Worm (Caenorhabditis elegans): ENCODE measurements around the gene coel-1.
A peak's percentile ranks its signal among the peaks of the same experiment; 100 is the strongest.

coel-1 gene

DNA sequence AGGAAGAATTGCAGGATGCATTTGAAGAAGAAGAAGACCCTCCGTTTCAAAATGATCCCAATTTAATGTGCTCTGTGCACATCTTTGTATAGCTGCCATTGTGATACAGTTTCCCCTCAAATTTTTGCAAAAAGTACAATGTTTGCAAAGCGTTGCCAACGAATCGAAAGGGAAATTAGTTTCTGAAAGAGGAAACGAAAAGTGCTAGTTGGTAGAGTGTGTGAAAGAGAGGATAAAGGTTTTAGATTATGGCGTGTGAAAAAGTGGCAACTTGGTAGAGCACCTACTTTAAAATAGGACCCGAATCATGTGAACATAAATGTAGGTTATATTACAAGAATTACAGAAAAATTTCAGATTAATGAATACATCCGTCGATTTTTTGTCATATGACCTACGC, 46.2 kb downstream of the coel-1 start, which contains the start of gene C52B9.8:
Gene C52B9.8, minus strand, starts transcription at position 101 of the 400 bp plus-strand sequence.
- TF ChIP-seq lin-32 (GFP tag; optimal IDR thresholded peaks at IDR 0.05) (no peak), sptf-1 (tag; optimal IDR thresholded peaks at IDR 0.05) (no peak), cnd-1 (tag; optimal IDR thresholded peaks at IDR 0.05) (no peak), drap-1 (GFP tag; optimal IDR thresholded peaks at IDR 0.05) (no peak), nhr-76 (tag; optimal IDR thresholded peaks at IDR 0.05) (no peak), pha-4 (tag; optimal IDR thresholded peaks at IDR 0.05) (no peak), hlh-1 (tag; optimal IDR thresholded peaks at IDR 0.05) (no peak), ham-2 (GFP tag; optimal IDR thresholded peaks at IDR 0.05) (no peak), nhr-28 (tag; optimal IDR thresholded peaks at IDR 0.05) (no peak), elt-3 (tag; optimal IDR thresholded peaks at IDR 0.05) (no peak), nhr-237 (tag; optimal IDR thresholded peaks at IDR 0.05) (no peak), snpc-4 (tag; optimal IDR thresholded peaks at IDR 0.05) (no peak), flh-1 (GFP tag; optimal IDR thresholded peaks at IDR 0.05) (no peak), ceh-43 (GFP tag; optimal IDR thresholded peaks at IDR 0.05) (no peak), mab-5 (tag; optimal IDR thresholded peaks at IDR 0.05) (no peak), tbx-8 (GFP tag; optimal IDR thresholded peaks at IDR 0.05) (no peak), bed-3 (GFP tag; optimal IDR thresholded peaks at IDR 0.05) (no peak), M03D4.4 (tag; optimal IDR thresholded peaks at IDR 0.05) (no peak), lin-13 (tag; optimal IDR thresholded peaks at IDR 0.05) (no peak)

DNA sequence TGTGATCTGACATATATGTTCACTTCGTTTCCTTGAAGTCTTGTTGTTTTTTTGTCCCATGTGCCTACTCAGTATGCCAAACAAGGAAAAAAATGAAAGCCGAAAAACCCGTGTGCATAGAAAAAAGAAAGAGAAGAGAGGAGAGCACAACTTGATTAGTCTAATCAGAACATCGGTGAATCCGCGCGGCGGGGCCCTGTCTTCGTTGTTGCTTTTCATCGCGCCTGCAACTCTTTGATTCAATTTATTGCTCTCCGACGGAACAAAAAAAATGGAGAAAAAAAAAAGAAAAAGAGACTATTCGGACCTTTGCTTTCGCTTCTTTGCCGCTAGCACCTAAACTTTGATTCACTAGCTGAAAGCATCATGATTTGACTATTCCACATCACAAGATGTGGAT, 49.5 kb downstream of the coel-1 start:
- TF ChIP-seq ces-1 (GFP tag; optimal IDR thresholded peaks at IDR 0.05) (peak; percentile 82), sptf-1 (tag; optimal IDR thresholded peaks at IDR 0.05) (no peak)

DNA sequence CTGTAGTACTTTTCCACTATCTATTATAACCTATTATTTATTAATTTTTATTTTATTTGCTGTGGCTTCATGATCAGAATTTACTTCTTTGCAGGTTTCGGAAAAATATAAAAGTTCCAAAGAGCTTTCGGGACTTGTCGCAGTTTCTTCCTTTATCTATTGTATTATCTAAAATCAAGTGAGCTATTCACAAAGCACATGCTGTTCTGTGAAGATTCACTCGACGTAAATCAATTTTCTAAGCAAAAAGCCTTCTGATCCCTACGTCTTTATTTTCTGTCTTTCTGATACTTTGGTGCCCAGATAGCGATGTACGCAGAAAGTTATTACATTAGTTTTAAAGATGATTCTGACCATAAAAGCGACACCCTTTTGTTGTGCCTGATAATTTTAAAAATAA, 51.6 kb downstream of the coel-1 start:
- no peak for TF ChIP-seq zip-8 (tag; optimal IDR thresholded peaks at IDR 0.05)
- peak; percentile 37 for TF ChIP-seq ces-1 (GFP tag; optimal IDR thresholded peaks at IDR 0.05)
- no peak for TF ChIP-seq ham-2 (GFP tag; optimal IDR thresholded peaks at IDR 0.05)
- TF ChIP-seq ceh-43 (GFP tag; optimal IDR thresholded peaks at IDR 0.05), result no peak
